Worm (Caenorhabditis elegans) whole organism, L4 larva: ENCODE results near the gene K02D10.2.

ENCODE experiments used
- Y48G9A.11 ChIP-seq: fragments of 200-800 bp; sonication (Bioruptor generic); IDR thresholded peaks from 2 replicates; pipeline ENCODE4 v1.3.6; 2022; ENCODE audit warnings: missing genetic modification reagents, missing genetic modification characterization, missing compliant biosample characterization
- aha-1 ChIP-seq: fragments of 150-350 bp; peaks from one replicate; lab custom pipeline; 2014; ENCODE audit warnings: missing biosample characterization, missing genetic modification characterization
- ces-1 ChIP-seq: fragments of 150-350 bp; sonication (generic microtip); optimal IDR thresholded peaks from 4 replicates; lab custom pipeline; 2014; ENCODE audit warnings: missing biosample characterization, missing genetic modification reagents, missing genetic modification characterization
- dpl-1 ChIP-seq: fragments of 150-350 bp; optimal IDR thresholded peaks from 2 replicates; lab custom pipeline; 2014; ENCODE audit warnings: missing biosample characterization, missing genetic modification reagents, missing genetic modification characterization
- nhr-11 ChIP-seq: fragments of 150-350 bp; optimal IDR thresholded peaks from 2 replicates; lab custom pipeline; 2014; ENCODE audit warnings: missing biosample characterization, missing genetic modification characterization
- nhr-28 ChIP-seq: fragments of 150-350 bp; optimal IDR thresholded peaks from 2 replicates; lab custom pipeline; 2014; ENCODE audit warnings: missing biosample characterization, missing genetic modification characterization
- nhr-6 ChIP-seq: fragments of 150-350 bp; optimal IDR thresholded peaks from 2 replicates; lab custom pipeline; 2014; ENCODE audit warnings: missing biosample characterization, missing genetic modification characterization

ce11 chrIII:8737391-8737790 lies 33.7 kb downstream of the K02D10.2 start:
- TF ChIP-seq aha-1 (tag; lab: Kevin White, UChicago): no peak
- TF ChIP-seq nhr-11 (tag; lab: Kevin White, UChicago): no peak
- TF ChIP-seq nhr-6: no peak
- no peak for TF ChIP-seq dpl-1
- no peak for TF ChIP-seq ces-1 (GFP tag; lab: Kevin White, UChicago)
- TF ChIP-seq nhr-28 (tag; lab: Kevin White, UChicago): no peak
- TF ChIP-seq Y48G9A.11 (GFP tag; lab: Robert Waterston, UW): no peak
